Worm (Caenorhabditis elegans) whole organism, L4/young adult: ENCODE data around the gene gid-2.

ENCODE experiments used
- W03F9.2 ChIP-seq: fragments of 150-350 bp; optimal IDR thresholded peaks from 2 replicates; lab custom pipeline; 2014; ENCODE audit warnings: missing biosample characterization, missing genetic modification characterization
- dao-5 ChIP-seq: sonication (generic microtip); optimal IDR thresholded peaks from 2 replicates; lab custom pipeline; 2016; ENCODE audit warnings: missing genotype, missing genetic modification characterization, moderate library complexity, missing compliant biosample characterization
- him-1 ChIP-seq: sonication (generic microtip); optimal IDR thresholded peaks from 2 replicates; lab custom pipeline; 2016; ENCODE audit warnings: missing genotype, missing genetic modification reagents, missing genetic modification characterization, missing compliant biosample characterization

DNA sequence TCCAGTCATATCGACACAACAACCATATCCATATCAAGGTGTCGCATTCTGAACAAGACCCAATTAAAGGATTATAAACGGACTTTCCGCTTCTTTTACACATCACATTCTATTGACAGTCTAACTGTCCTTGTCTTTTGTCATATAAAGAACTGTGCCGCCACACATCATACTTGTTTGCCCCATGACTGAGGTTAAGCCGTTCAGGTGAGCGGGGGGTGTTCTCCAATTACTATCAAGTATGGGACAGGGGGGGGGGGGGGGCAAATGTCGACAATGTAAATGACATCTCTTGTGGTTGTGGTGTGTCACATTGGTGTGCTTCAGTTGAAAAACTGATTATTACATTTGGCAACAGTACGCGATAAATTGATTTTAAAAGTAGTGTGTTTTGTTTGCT, 5.0 kb downstream of the gid-2 start:
- TF ChIP-seq him-1 (no peak), W03F9.2 (tag; lab: Kevin White, UChicago) (no peak), dao-5 (tag; lab: Kevin White, UChicago) (no peak)
